Fruit fly (Drosophila melanogaster) whole organism, prepupa: Measurements from ENCODE around the gene pont.

Source experiments
- CG16779 ChIP-seq: fragments of 200-800 bp; sonication (Bioruptor generic); optimal IDR thresholded peaks from 3 replicates; lab custom pipeline; 2017; ENCODE audit warnings: missing biosample characterization, mild to moderate bottlenecking, missing genetic modification characterization
- CG34406 ChIP-seq: fragments of 200-800 bp; sonication (Bioruptor generic); optimal IDR thresholded peaks from 3 replicates; lab custom pipeline; 2016; ENCODE audit warnings: missing biosample characterization, missing genetic modification characterization
- CG6854 ChIP-seq: fragments of 200-800 bp; sonication (Bioruptor generic); optimal IDR thresholded peaks from 2 replicates; lab custom pipeline; 2017; ENCODE audit warnings: missing biosample characterization, mild to moderate bottlenecking, missing genetic modification characterization
- Ets96B ChIP-seq: fragments of 200-800 bp; optimal IDR thresholded peaks from 2 replicates; lab custom pipeline; 2019; ENCODE audit warnings: missing biosample characterization, mild to moderate bottlenecking, missing genetic modification characterization, moderate library complexity
- lz ChIP-seq: fragments of 200-800 bp; sonication (Bioruptor generic); optimal IDR thresholded peaks from 3 replicates; lab custom pipeline; 2016; ENCODE audit warnings: missing biosample characterization, missing genetic modification characterization

DNA sequence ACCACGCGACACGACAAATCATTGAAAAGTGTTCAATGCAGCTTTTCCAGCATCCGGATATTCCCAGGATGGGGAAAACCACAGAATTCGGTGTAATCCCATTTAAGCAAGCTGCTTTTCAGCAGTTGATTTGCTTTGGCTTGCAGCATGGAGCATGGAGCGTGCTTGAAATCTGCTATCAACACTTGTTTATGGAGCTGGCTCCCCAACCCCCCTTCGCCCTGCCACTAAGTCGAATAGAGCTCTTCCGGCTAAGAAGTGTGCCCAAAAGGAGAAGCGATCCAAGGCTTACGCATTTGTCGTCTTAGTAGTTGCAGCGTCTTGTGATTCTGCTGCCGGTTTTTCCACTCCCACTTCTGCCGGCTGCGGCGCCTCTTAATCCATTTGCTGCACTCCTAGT lies 12.4 kb downstream of the pont start:
- TF ChIP-seq CG34406 (no peak), lz (GFP tag; lab: Kevin White, UChicago) (no peak), CG16779 (tag; lab: Kevin White, UChicago) (no peak), Ets96B (no peak), CG6854 (GFP tag; lab: Kevin White, UChicago) (no peak)
